Worm (Caenorhabditis elegans) whole organism, late embryonic: ENCODE results near the gene rps-1.

Source experiments
- ama-1 ChIP-seq: fragments of 150-350 bp; optimal IDR thresholded peaks from 2 replicates; lab custom pipeline; 2014
- ceh-30 ChIP-seq: fragments of 150-350 bp; optimal IDR thresholded peaks from 2 replicates; lab custom pipeline; 2014; ENCODE audit warnings: missing biosample characterization, missing genetic modification characterization
- ceh-48 ChIP-seq: sonication (generic microtip); optimal IDR thresholded peaks from 2 replicates; lab custom pipeline; 2016; ENCODE audit warnings: missing genetic modification characterization, inconsistent platforms, missing compliant biosample characterization
- dve-1 ChIP-seq: sonication (generic microtip); optimal IDR thresholded peaks from 2 replicates; lab custom pipeline; 2017; ENCODE audit warnings: antibody characterized with exemption, mild to moderate bottlenecking, missing genetic modification characterization, missing compliant biosample characterization
- ets-4 ChIP-seq: sonication (generic microtip); optimal IDR thresholded peaks from 2 replicates; lab custom pipeline; 2016; ENCODE audit warnings: missing genetic modification characterization, missing compliant biosample characterization
- fkh-10 ChIP-seq: fragments of 150-350 bp; optimal IDR thresholded peaks from 2 replicates; lab custom pipeline; 2014; ENCODE audit warnings: missing biosample characterization, missing genetic modification reagents, missing genetic modification characterization
- fkh-6 ChIP-seq: sonication (generic microtip); optimal IDR thresholded peaks from 2 replicates; lab custom pipeline; 2016; ENCODE audit warnings: missing genetic modification characterization, missing compliant biosample characterization
- hlh-13 ChIP-seq: fragments of 200-800 bp; sonication (Bioruptor generic); optimal IDR thresholded peaks from 2 replicates; lab custom pipeline; 2018; ENCODE audit warnings: mild to moderate bottlenecking, missing genetic modification characterization, missing compliant biosample characterization
- madf-2 ChIP-seq: sonication (generic microtip); optimal IDR thresholded peaks from 2 replicates; lab custom pipeline; 2017; ENCODE audit warnings: missing genetic modification characterization, missing compliant biosample characterization
- nhr-11 ChIP-seq: fragments of 150-350 bp; optimal IDR thresholded peaks from 2 replicates; lab custom pipeline; 2014; ENCODE audit warnings: missing biosample characterization, missing genetic modification characterization
- nhr-232 ChIP-seq: sonication (generic microtip); optimal IDR thresholded peaks from 2 replicates; lab custom pipeline; 2016; ENCODE audit warnings: missing genetic modification characterization, missing compliant biosample characterization
- odd-2 ChIP-seq: sonication (generic microtip); optimal IDR thresholded peaks from 2 replicates; lab custom pipeline; 2017; ENCODE audit warnings: antibody characterized with exemption, mild to moderate bottlenecking, missing genetic modification characterization, missing compliant biosample characterization

DNA sequence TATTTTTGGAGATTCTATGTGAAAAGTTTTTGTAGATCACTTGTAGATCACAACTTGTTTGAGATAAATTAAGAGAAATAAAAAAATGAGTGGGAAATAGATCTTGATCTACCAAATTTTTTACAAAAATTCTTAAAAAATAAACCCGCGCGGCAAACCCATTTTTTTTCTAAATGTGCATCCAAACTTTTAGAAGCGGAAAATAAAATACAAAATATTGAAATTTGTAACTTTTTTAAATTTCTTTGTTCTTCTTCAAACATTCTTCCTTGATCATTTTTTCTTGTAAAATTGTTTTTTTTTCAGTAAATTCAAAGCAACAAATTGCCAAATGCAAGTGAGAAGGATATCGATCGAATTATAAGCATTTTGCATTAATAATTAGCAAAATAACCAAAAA, 44.3 kb downstream of the rps-1 start, which contains the start of gene cdh-4:
- no peak for TF ChIP-seq nhr-232 (tag; lab: Kevin White, UChicago)
- TF ChIP-seq ceh-48: no peak
- TF ChIP-seq madf-2 (tag; lab: Kevin White, UChicago): no peak
- no peak for TF ChIP-seq fkh-6 (tag; lab: Kevin White, UChicago)
- no peak for TF ChIP-seq dve-1
- no peak for TF ChIP-seq ama-1 (lab: Kevin White, UChicago)
- TF ChIP-seq hlh-13: no peak
- TF ChIP-seq ets-4 (tag; lab: Kevin White, UChicago): no peak
- TF ChIP-seq nhr-11: no peak
- no peak for TF ChIP-seq odd-2 (tag; lab: Kevin White, UChicago)
- TF ChIP-seq ceh-30 (tag; lab: Kevin White, UChicago): no peak
- TF ChIP-seq fkh-10: no peak
